Fruit fly (Drosophila melanogaster) whole organism, embryonic: ENCODE measurements around the gene dachs.

Experiments
- BtbVII ChIP-seq: fragments of 200-800 bp; sonication (Bioruptor generic); optimal IDR thresholded peaks from 3 replicates; lab custom pipeline; 2017; ENCODE audit warnings: missing biosample characterization, mild to moderate bottlenecking, missing genetic modification characterization
- Bteb2 ChIP-seq: fragments of 200-800 bp; sonication (Bioruptor generic); optimal IDR thresholded peaks from 2 replicates; lab custom pipeline; 2016; ENCODE audit warnings: missing biosample characterization, missing genetic modification characterization
- CG10274 ChIP-seq: fragments of 200-800 bp; sonication (Bioruptor generic); optimal IDR thresholded peaks from 3 replicates; lab custom pipeline; 2017; ENCODE audit warnings: missing biosample characterization, mild to moderate bottlenecking, missing genetic modification characterization
- CG10321 ChIP-seq: fragments of 200-800 bp; sonication (Bioruptor generic); IDR thresholded peaks from 2 replicates; pipeline ENCODE4 v1.3.6; 2022; ENCODE audit warnings: missing biosample characterization, missing genetic modification characterization
- CG11504 ChIP-seq: fragments of 200-800 bp; sonication (Bioruptor generic); optimal IDR thresholded peaks from 3 replicates; lab custom pipeline; 2019; ENCODE audit warnings: missing biosample characterization, mild to moderate bottlenecking, missing genetic modification characterization, moderate library complexity
- CG11695 ChIP-seq: fragments of 200-800 bp; sonication (Bioruptor generic); IDR thresholded peaks from 3 replicates; pipeline ENCODE4 v1.3.6; 2022; ENCODE audit warnings: missing biosample characterization, missing genetic modification characterization
- CG12104 ChIP-seq: fragments of 200-800 bp; sonication (Bioruptor generic); optimal IDR thresholded peaks from 3 replicates; lab custom pipeline; 2016; ENCODE audit warnings: missing biosample characterization, missing genetic modification characterization
- CG13424 ChIP-seq: fragments of 200-800 bp; sonication (Bioruptor generic); optimal IDR thresholded peaks from 2 replicates; lab custom pipeline; 2019; ENCODE audit warnings: missing biosample characterization, mild to moderate bottlenecking, missing genetic modification characterization, moderate library complexity
- CG14710 ChIP-seq: fragments of 200-800 bp; sonication (Bioruptor generic); optimal IDR thresholded peaks from 3 replicates; lab custom pipeline; 2019; ENCODE audit warnings: missing biosample characterization, mild to moderate bottlenecking, missing genetic modification characterization, moderate library complexity
- CG18619 ChIP-seq: fragments of 200-800 bp; sonication (Bioruptor generic); optimal IDR thresholded peaks from 3 replicates; lab custom pipeline; 2017; ENCODE audit warnings: missing biosample characterization, mild to moderate bottlenecking, missing genetic modification characterization
- CG2116 ChIP-seq: fragments of 200-800 bp; sonication (Bioruptor generic); optimal IDR thresholded peaks from 3 replicates; lab custom pipeline; 2018; ENCODE audit warnings: missing biosample characterization, mild to moderate bottlenecking, missing genetic modification characterization
- CG2875 ChIP-seq: fragments of 200-800 bp; sonication (Bioruptor generic); optimal IDR thresholded peaks from 2 replicates; lab custom pipeline; 2017; ENCODE audit warnings: missing biosample characterization, mild to moderate bottlenecking, missing genetic modification characterization, missing genetic modification reagents
- CG30403 ChIP-seq: fragments of 200-800 bp; sonication (Bioruptor generic); optimal IDR thresholded peaks from 3 replicates; lab custom pipeline; 2016; ENCODE audit warnings: missing biosample characterization, missing genetic modification characterization
- CG4820 ChIP-seq: fragments of 200-800 bp; sonication (Bioruptor generic); optimal IDR thresholded peaks from 3 replicates; lab custom pipeline; 2016; ENCODE audit warnings: missing biosample characterization, missing genetic modification characterization
- CG6791 ChIP-seq: fragments of 200-800 bp; sonication (Bioruptor generic); IDR thresholded peaks from 3 replicates; pipeline ENCODE4 v1.3.6; 2022; ENCODE audit warnings: missing biosample characterization, missing genetic modification characterization; ENCODE audit not compliant: partially characterized antibody
- CG6813 ChIP-seq: fragments of 200-800 bp; sonication (Bioruptor generic); optimal IDR thresholded peaks from 2 replicates; lab custom pipeline; 2017; ENCODE audit warnings: missing biosample characterization, missing genetic modification characterization, mild to moderate bottlenecking, moderate library complexity, missing genetic modification reagents
- CG7556 ChIP-seq: fragments of 200-800 bp; sonication (Bioruptor generic); optimal IDR thresholded peaks from 2 replicates; lab custom pipeline; 2017; ENCODE audit warnings: missing biosample characterization, mild to moderate bottlenecking, missing genetic modification characterization
- CG7987 ChIP-seq: fragments of 200-800 bp; sonication (Bioruptor generic); optimal IDR thresholded peaks from 2 replicates; lab custom pipeline; 2018; ENCODE audit warnings: missing biosample characterization, mild to moderate bottlenecking, missing genetic modification characterization, moderate library complexity
- CG8388 ChIP-seq: fragments of 200-800 bp; sonication (Bioruptor generic); optimal IDR thresholded peaks from 2 replicates; lab custom pipeline; 2019; ENCODE audit warnings: missing biosample characterization, mild to moderate bottlenecking, missing genetic modification characterization, moderate library complexity
- CG9215 ChIP-seq: fragments of 200-800 bp; sonication (Bioruptor generic); IDR thresholded peaks from 2 replicates; pipeline ENCODE4 v1.3.6; 2022; ENCODE audit warnings: missing biosample characterization, missing genetic modification characterization
- Deaf1 ChIP-seq: fragments of 200-800 bp; optimal IDR thresholded peaks from 3 replicates; lab custom pipeline; 2019; ENCODE audit warnings: missing biosample characterization, mild to moderate bottlenecking, missing genetic modification characterization, moderate library complexity
- E2f2 ChIP-seq: fragments of 200-800 bp; sonication (Bioruptor generic); IDR thresholded peaks from 2 replicates; pipeline ENCODE4 v1.3.6; 2022; ENCODE audit warnings: missing biosample characterization, missing genetic modification characterization
- Ets97D ChIP-seq: fragments of 200-800 bp; sonication (Bioruptor generic); optimal IDR thresholded peaks from 3 replicates; lab custom pipeline; 2016; ENCODE audit warnings: missing biosample characterization, missing genetic modification characterization
- GATAe ChIP-seq: fragments of 200-800 bp; sonication (Bioruptor generic); conservative IDR thresholded peaks from 2 replicates; pipeline ENCODE4 v1.3.6; 2022; ENCODE audit warnings: missing biosample characterization, missing genetic modification characterization
- Hr3 ChIP-seq: fragments of 200-800 bp; sonication (Bioruptor generic); optimal IDR thresholded peaks from 3 replicates; lab custom pipeline; 2016; ENCODE audit warnings: missing biosample characterization, missing genetic modification characterization
- Kr ChIP-seq: fragments of 200-800 bp; sonication (Bioruptor generic); optimal IDR thresholded peaks from 2 replicates; lab custom pipeline; 2017; ENCODE audit warnings: missing biosample characterization, mild to moderate bottlenecking, missing genetic modification characterization
- Lpt ChIP-seq: fragments of >200 bp; optimal IDR thresholded peaks from 2 replicates; lab custom pipeline; 2018; ENCODE audit warnings: missing biosample characterization, missing genetic modification characterization
- MBD-R2 ChIP-seq: fragments of 200-800 bp; sonication (Bioruptor generic); IDR thresholded peaks from 2 replicates; pipeline ENCODE4 v1.3.6; 2022; ENCODE audit warnings: missing biosample characterization, missing genetic modification characterization
- Meics ChIP-seq: fragments of 200-800 bp; sonication (Bioruptor generic); optimal IDR thresholded peaks from 2 replicates; lab custom pipeline; 2017; ENCODE audit warnings: missing biosample characterization, mild to moderate bottlenecking, missing genetic modification characterization
- Myb ChIP-seq: fragments of 200-800 bp; sonication (Bioruptor generic); optimal IDR thresholded peaks from 2 replicates; lab custom pipeline; 2016; ENCODE audit warnings: missing biosample characterization, missing genetic modification characterization
- NC2β ChIP-seq: fragments of 200-800 bp; sonication (Bioruptor generic); optimal IDR thresholded peaks from 2 replicates; lab custom pipeline; 2016; ENCODE audit warnings: missing biosample characterization, missing genetic modification characterization
- Nf-YB ChIP-seq: fragments of 200-800 bp; sonication (Bioruptor generic); optimal IDR thresholded peaks from 3 replicates; lab custom pipeline; 2019; ENCODE audit warnings: missing biosample characterization, mild to moderate bottlenecking, missing genetic modification characterization, moderate library complexity
- Ssrp ChIP-seq: fragments of 200-800 bp; sonication (Bioruptor generic); optimal IDR thresholded peaks from 2 replicates; lab custom pipeline; 2018; ENCODE audit warnings: missing biosample characterization, mild to moderate bottlenecking, missing genetic modification characterization, moderate library complexity
- Trl ChIP-seq, 3 experiments: fragments of >200 bp in 2 of 3; fragments of 200-800 bp in 1 of 3; sonication (Bioruptor generic) in 1 of 3; optimal IDR thresholded peaks; 2 replicates in 1 of 3; 3 replicates in 2 of 3; lab custom pipeline; 2016 to 2017; ENCODE audit warnings: missing biosample characterization in 1 of 3, missing genetic modification characterization in 1 of 3
- Usf ChIP-seq: fragments of 200-800 bp; sonication (Bioruptor generic); optimal IDR thresholded peaks from 2 replicates; lab custom pipeline; 2017; ENCODE audit warnings: missing genotype, missing biosample characterization, missing genetic modification characterization
- ab ChIP-seq: fragments of 200-800 bp; sonication (Bioruptor generic); optimal IDR thresholded peaks from 2 replicates; lab custom pipeline; 2016; ENCODE audit warnings: missing biosample characterization, missing genetic modification characterization
- abd-A ChIP-seq: fragments of 200-800 bp; sonication (Bioruptor generic); optimal IDR thresholded peaks from 3 replicates; lab custom pipeline; 2019; ENCODE audit warnings: missing biosample characterization, mild to moderate bottlenecking, missing genetic modification characterization, moderate library complexity
- ci ChIP-seq: fragments of 200-800 bp; sonication (Bioruptor generic); IDR thresholded peaks from 3 replicates; pipeline ENCODE4 v1.3.6; 2022; ENCODE audit warnings: missing biosample characterization, missing genetic modification characterization
- da ChIP-seq: fragments of 200-800 bp; sonication (Bioruptor generic); optimal IDR thresholded peaks from 2 replicates; lab custom pipeline; 2016; ENCODE audit warnings: missing biosample characterization, missing genetic modification characterization
- dmrt99B ChIP-seq: fragments of 200-800 bp; sonication (Bioruptor generic); optimal IDR thresholded peaks from 2 replicates; lab custom pipeline; 2018; ENCODE audit warnings: missing biosample characterization, mild to moderate bottlenecking, missing genetic modification characterization, moderate library complexity
- emc ChIP-seq: fragments of 200-800 bp; sonication (Bioruptor generic); optimal IDR thresholded peaks from 2 replicates; lab custom pipeline; 2016; ENCODE audit warnings: missing biosample characterization, missing genetic modification characterization
- eve ChIP-seq, 2 experiments: fragments of >200 bp; optimal IDR thresholded peaks; 2 replicates each; lab custom pipeline; 2017; ENCODE audit warnings: missing biosample characterization in 2 of 2, missing genetic modification characterization in 2 of 2
- ftz-f1 ChIP-seq: fragments of 200-800 bp; sonication (Bioruptor generic); optimal IDR thresholded peaks from 2 replicates; lab custom pipeline; 2016; ENCODE audit warnings: missing biosample characterization, missing genetic modification characterization
- hth ChIP-seq: fragments of >200 bp; optimal IDR thresholded peaks from 2 replicates; lab custom pipeline; 2017; ENCODE audit warnings: inconsistent platforms
- jing ChIP-seq: fragments of 200-800 bp; sonication (Bioruptor generic); optimal IDR thresholded peaks from 2 replicates; lab custom pipeline; 2018; ENCODE audit warnings: missing biosample characterization, mild to moderate bottlenecking, missing genetic modification characterization
- lab ChIP-seq: fragments of 200-800 bp; sonication (Bioruptor generic); optimal IDR thresholded peaks from 3 replicates; lab custom pipeline; 2017; ENCODE audit warnings: missing biosample characterization, missing genetic modification characterization, mild to moderate bottlenecking, moderate library complexity, missing genetic modification reagents
- otp ChIP-seq: fragments of 200-800 bp; sonication (Bioruptor generic); IDR thresholded peaks from 3 replicates; pipeline ENCODE4, ENCODE4 v1.3.6; 2022; ENCODE audit warnings: missing biosample characterization, missing genetic modification characterization
- sens ChIP-seq: fragments of 200-800 bp; sonication (Bioruptor generic); peaks from one replicate; lab custom pipeline; 2016; ENCODE audit warnings: missing biosample characterization, missing genetic modification characterization
- sisA ChIP-seq: fragments of 200-800 bp; sonication (Bioruptor generic); IDR thresholded peaks from 2 replicates; pipeline ENCODE4 v1.3.6; 2022; ENCODE audit warnings: missing biosample characterization, missing genetic modification characterization
- slou ChIP-seq: fragments of 200-800 bp; sonication (Bioruptor generic); optimal IDR thresholded peaks from 3 replicates; lab custom pipeline; 2016; ENCODE audit warnings: missing biosample characterization, missing genetic modification characterization
- wor ChIP-seq: fragments of 200-800 bp; sonication (Bioruptor generic); IDR thresholded peaks from 2 replicates; pipeline ENCODE4 v1.3.6; 2022; ENCODE audit warnings: missing biosample characterization, missing genetic modification characterization

dachs gene

DNA sequence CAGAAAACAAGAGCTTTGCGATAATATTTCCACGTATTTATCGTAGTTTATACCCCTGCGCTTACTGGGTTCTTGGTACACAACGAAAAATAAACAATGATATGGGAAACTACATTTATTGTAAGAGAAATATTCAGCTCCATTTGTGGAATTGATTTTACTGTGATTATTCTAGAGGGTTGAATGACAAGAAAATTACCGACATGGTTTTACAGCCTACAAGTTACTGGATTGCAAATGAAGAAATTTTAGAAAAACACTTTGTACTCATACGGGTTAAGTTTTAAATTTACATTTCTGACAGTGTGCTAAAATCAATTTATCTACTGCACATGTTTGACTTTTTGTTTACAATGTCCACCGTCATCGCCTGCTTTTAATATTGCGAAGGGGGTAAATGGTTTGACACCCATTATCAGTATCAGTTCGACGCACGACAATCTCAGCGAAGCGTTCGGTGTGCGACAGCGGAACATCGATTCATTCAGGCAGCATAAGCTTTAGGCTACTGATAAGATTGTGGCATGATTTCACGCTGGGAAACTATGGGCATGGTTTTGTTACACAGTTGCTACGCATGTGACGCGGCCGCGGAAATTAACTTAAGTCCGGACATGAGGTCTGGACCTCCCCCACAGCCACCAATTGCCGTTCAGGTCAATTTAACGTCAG, 4.7 kb upstream of the dachs start (continued):
- TF ChIP-seq E2f2 (GFP tag; lab: Robert Waterston, UW), result 0 out of 2 replicates have a peak, but pooled peaks have one; percentile 13
- TF ChIP-seq CG7987, result no peak
- peak; percentile 1 for TF ChIP-seq CG6813 (GFP tag; lab: Kevin White, UChicago)
- TF ChIP-seq CG12104 (GFP tag; lab: Kevin White, UChicago), result no peak
- TF ChIP-seq CG14710 (tag; lab: Kevin White, UChicago), result peak; percentile 2
- TF ChIP-seq CG10321 (GFP tag; lab: Robert Waterston, UW), result no peak
- peak; percentile 72 for TF ChIP-seq sens (GFP tag; lab: Kevin White, UChicago)
- TF ChIP-seq emc, result no peak
- no peak for TF ChIP-seq Lpt (GFP tag; lab: Kevin White, UChicago)
- peak; percentile 5 for TF ChIP-seq CG7556 (GFP tag; lab: Kevin White, UChicago)
- peak; percentile 21 for TF ChIP-seq BtbVII (GFP tag; lab: Kevin White, UChicago)
- no peak for TF ChIP-seq ci (GFP tag; lab: Robert Waterston, UW)
- TF ChIP-seq Hr3, result no peak
- TF ChIP-seq ab (GFP tag; lab: Kevin White, UChicago), result no peak
- TF ChIP-seq CG11695 (GFP tag; lab: Robert Waterston, UW), result no peak
- no peak for TF ChIP-seq CG2875
- no peak for TF ChIP-seq Usf (GFP tag; lab: Kevin White, UChicago)
- peak; percentile 21 for TF ChIP-seq CG13424 (tag; lab: Kevin White, UChicago)
- peak; percentile 9 for TF ChIP-seq jing (GFP tag; lab: Kevin White, UChicago)
- TF ChIP-seq MBD-R2 (GFP tag; lab: Robert Waterston, UW), result no peak
- peak; percentile 39 for TF ChIP-seq CG30403 (GFP tag; lab: Kevin White, UChicago)
- TF ChIP-seq slou, result no peak
- no peak for TF ChIP-seq CG4820
- peak; percentile 64 for TF ChIP-seq Meics (GFP tag; lab: Kevin White, UChicago)
- no peak for TF ChIP-seq ftz-f1 (GFP tag; lab: Kevin White, UChicago)
- no peak for TF ChIP-seq CG6791 (GFP tag; lab: Robert Waterston, UW)
- no peak for TF ChIP-seq hth (lab: Kevin White, UChicago)
- peak; percentile 24 for TF ChIP-seq Bteb2 (GFP tag; lab: Kevin White, UChicago)
- TF ChIP-seq CG10274 (GFP tag; lab: Kevin White, UChicago), result no peak
- TF ChIP-seq Nf-YB (GFP tag; lab: Kevin White, UChicago), result no peak
- TF ChIP-seq Myb (GFP tag; lab: Kevin White, UChicago), result no peak
- no peak for TF ChIP-seq da (GFP tag; lab: Kevin White, UChicago)
- TF ChIP-seq abd-A (tag; lab: Kevin White, UChicago), result no peak
- peak; percentile 71 for TF ChIP-seq lab (GFP tag; lab: Kevin White, UChicago)
- TF ChIP-seq sisA (GFP tag; lab: Robert Waterston, UW), result no peak
- TF ChIP-seq Ets97D, result peak; percentile 8
- peak; percentile 42 for TF ChIP-seq dmrt99B
- peak in 1 of 2 experiments; percentile 51 for TF ChIP-seq eve (GFP tag; optimal IDR thresholded peaks at IDR 0.05; lab: Kevin White, UChicago)
- no peak for TF ChIP-seq wor (GFP tag; lab: Robert Waterston, UW)
- no peak for TF ChIP-seq Ssrp (tag; lab: Kevin White, UChicago)
- TF ChIP-seq NC2β, result no peak
- TF ChIP-seq CG2116 (GFP tag; lab: Kevin White, UChicago), result no peak
- TF ChIP-seq CG8388, result no peak
- TF ChIP-seq CG11504 (tag; lab: Kevin White, UChicago), result peak; percentile 45
- TF ChIP-seq CG18619 (GFP tag; lab: Kevin White, UChicago), result peak; percentile 42
- TF ChIP-seq Deaf1 (tag; lab: Kevin White, UChicago), result no peak
- no peak for TF ChIP-seq Kr
- no peak for TF ChIP-seq otp (GFP tag; lab: Robert Waterston, UW)
- no peak for TF ChIP-seq Trl (optimal IDR thresholded peaks at IDR 0.05; lab: Kevin White, UChicago)
- TF ChIP-seq Trl (GFP tag; optimal IDR thresholded peaks at IDR 0.05; lab: Kevin White, UChicago), result no peak
- TF ChIP-seq GATAe, result peak; percentile 61
- TF ChIP-seq CG9215 (GFP tag; lab: Robert Waterston, UW), result no peak
